Worm (Caenorhabditis elegans) whole organism, mixed stage, embryonic: ENCODE measurements around the gene glr-8.

Experiments
- ces-1 ChIP-seq: fragments of 150-350 bp; optimal IDR thresholded peaks from 2 replicates; lab custom pipeline; 2014; ENCODE audit warnings: missing biosample characterization, missing genetic modification reagents, missing genetic modification characterization
- cnd-1 ChIP-seq: fragments of 200-800 bp; sonication (Bioruptor generic); optimal IDR thresholded peaks from 2 replicates; lab custom pipeline; 2018; ENCODE audit warnings: mild to moderate bottlenecking, missing genetic modification characterization, missing compliant biosample characterization
- lin-13 ChIP-seq: fragments of 150-350 bp; optimal IDR thresholded peaks from 2 replicates; lab custom pipeline; 2014; ENCODE audit warnings: missing biosample characterization, missing genetic modification characterization
- lsy-2 ChIP-seq: fragments of 150-350 bp; optimal IDR thresholded peaks from 2 replicates; lab custom pipeline; 2014; ENCODE audit warnings: missing biosample characterization, missing genetic modification characterization
- nhr-12 ChIP-seq: fragments of 150-350 bp; optimal IDR thresholded peaks from 2 replicates; lab custom pipeline; 2014; ENCODE audit warnings: missing biosample characterization, missing genetic modification characterization
- nhr-2 ChIP-seq: fragments of 150-350 bp; optimal IDR thresholded peaks from 2 replicates; lab custom pipeline; 2014; ENCODE audit warnings: missing biosample characterization, missing genetic modification characterization
- nhr-76 ChIP-seq: sonication (generic microtip); optimal IDR thresholded peaks from 2 replicates; lab custom pipeline; 2017; ENCODE audit warnings: missing biosample characterization, missing genetic modification characterization
- unc-39 ChIP-seq: fragments of 150-350 bp; optimal IDR thresholded peaks from 2 replicates; lab custom pipeline; 2014; ENCODE audit warnings: missing biosample characterization, missing genetic modification characterization

- TF ChIP-seq nhr-76 (tag; lab: Kevin White, UChicago) = no peak
- TF ChIP-seq ces-1 (GFP tag; lab: Kevin White, UChicago) = peak; percentile 70
- TF ChIP-seq unc-39 (tag; lab: Kevin White, UChicago) = no peak
- TF ChIP-seq nhr-12 = no peak
- TF ChIP-seq lsy-2 = no peak
- no peak for TF ChIP-seq lin-13 (tag; lab: Kevin White, UChicago)
- no peak for TF ChIP-seq nhr-2 (tag; lab: Kevin White, UChicago)
- no peak for TF ChIP-seq cnd-1
Observed at ce11 chrX:6542692-6543091, 36.9 kb downstream of the glr-8 start, which contains the start of gene T14E8.2.
